Fruit fly (Drosophila melanogaster) whole organism, adult: ENCODE results near the gene Mgat2.

Experiments
- CG11617 ChIP-seq: fragments of 200-800 bp; sonication (Bioruptor generic); optimal IDR thresholded peaks from 2 replicates; lab custom pipeline; 2017; ENCODE audit warnings: mild to moderate bottlenecking, missing biosample characterization, missing genetic modification reagents, missing genetic modification characterization
- CG12768 ChIP-seq: fragments of 200-800 bp; sonication (Bioruptor generic); optimal IDR thresholded peaks from 2 replicates; lab custom pipeline; 2017; ENCODE audit warnings: missing biosample characterization, missing genetic modification characterization, mild to moderate bottlenecking, moderate library complexity, missing genetic modification reagents
- CG14711 ChIP-seq: fragments of 200-800 bp; sonication (Bioruptor generic); optimal IDR thresholded peaks from 2 replicates; lab custom pipeline; 2018; ENCODE audit warnings: missing biosample characterization, mild to moderate bottlenecking, missing genetic modification characterization, moderate library complexity
- CG1620 ChIP-seq: fragments of 200-800 bp; sonication (Bioruptor generic); optimal IDR thresholded peaks from 2 replicates; lab custom pipeline; 2016; ENCODE audit warnings: missing biosample characterization, missing genetic modification characterization
- CG33017 ChIP-seq: fragments of 200-800 bp; sonication (Bioruptor generic); optimal IDR thresholded peaks from 2 replicates; lab custom pipeline; 2018; ENCODE audit warnings: missing biosample characterization, mild to moderate bottlenecking, missing genetic modification characterization, moderate library complexity
- CG5204 ChIP-seq: fragments of 200-800 bp; sonication (Bioruptor generic); optimal IDR thresholded peaks from 2 replicates; lab custom pipeline; 2016; ENCODE audit warnings: missing biosample characterization, missing genetic modification characterization
- CG7045 ChIP-seq: fragments of 200-800 bp; sonication (Bioruptor generic); optimal IDR thresholded peaks from 2 replicates; lab custom pipeline; 2017; ENCODE audit warnings: missing biosample characterization, mild to moderate bottlenecking, missing genetic modification characterization
- CG7101 ChIP-seq: fragments of 200-800 bp; sonication (Bioruptor generic); optimal IDR thresholded peaks from 2 replicates; lab custom pipeline; 2018; ENCODE audit warnings: missing biosample characterization, mild to moderate bottlenecking, missing genetic modification characterization, moderate library complexity
- Clk ChIP-seq: fragments of 200-800 bp; sonication (Bioruptor generic); optimal IDR thresholded peaks from 2 replicates; lab custom pipeline; 2017; ENCODE audit warnings: missing biosample characterization, missing genetic modification characterization
- Crg-1 ChIP-seq: fragments of 200-800 bp; sonication (Bioruptor generic); optimal IDR thresholded peaks from 2 replicates; lab custom pipeline; 2016; ENCODE audit warnings: missing biosample characterization, missing genetic modification characterization
- Hr96 ChIP-seq: fragments of 200-800 bp; sonication (Bioruptor generic); optimal IDR thresholded peaks from 2 replicates; lab custom pipeline; 2016; ENCODE audit warnings: missing biosample characterization, missing genetic modification characterization
- Mnt ChIP-seq: fragments of 200-800 bp; sonication (Bioruptor generic); optimal IDR thresholded peaks from 2 replicates; lab custom pipeline; 2016; ENCODE audit warnings: missing biosample characterization, mild to moderate bottlenecking, missing genetic modification characterization
- bab1 ChIP-seq: fragments of 200-800 bp; sonication (Bioruptor generic); optimal IDR thresholded peaks from 3 replicates; lab custom pipeline; 2019; ENCODE audit warnings: missing biosample characterization, mild to moderate bottlenecking, missing genetic modification characterization, moderate library complexity
- cic ChIP-seq: fragments of 200-800 bp; sonication (Bioruptor generic); optimal IDR thresholded peaks from 2 replicates; lab custom pipeline; 2017; ENCODE audit warnings: missing biosample characterization, mild to moderate bottlenecking, missing genetic modification characterization, moderate library complexity
- cnc ChIP-seq, 2 experiments: fragments of >200 bp; optimal IDR thresholded peaks; 2 replicates each; lab custom pipeline; 2017
- kay ChIP-seq: fragments of 200-800 bp; sonication (Bioruptor generic); peaks from one replicate; lab custom pipeline; 2016; ENCODE audit warnings: missing biosample characterization, missing genetic modification characterization, borderline replicate concordance
- ovo ChIP-seq: fragments of 200-800 bp; sonication (Bioruptor generic); optimal IDR thresholded peaks from 2 replicates; lab custom pipeline; 2016; ENCODE audit warnings: missing biosample characterization, missing genetic modification characterization
- pad ChIP-seq: fragments of 200-800 bp; sonication (Bioruptor generic); optimal IDR thresholded peaks from 3 replicates; lab custom pipeline; 2017; ENCODE audit warnings: missing biosample characterization, missing genetic modification characterization, mild to moderate bottlenecking, moderate library complexity, missing genetic modification reagents
- tj ChIP-seq: fragments of 200-800 bp; sonication (Bioruptor generic); optimal IDR thresholded peaks from 3 replicates; lab custom pipeline; 2017; ENCODE audit warnings: missing biosample characterization, mild to moderate bottlenecking, missing genetic modification characterization, moderate library complexity
- toe ChIP-seq: fragments of 200-800 bp; sonication (Bioruptor generic); optimal IDR thresholded peaks from 2 replicates; lab custom pipeline; 2016; ENCODE audit warnings: missing biosample characterization, missing genetic modification characterization

Gene Mgat2

DNA sequence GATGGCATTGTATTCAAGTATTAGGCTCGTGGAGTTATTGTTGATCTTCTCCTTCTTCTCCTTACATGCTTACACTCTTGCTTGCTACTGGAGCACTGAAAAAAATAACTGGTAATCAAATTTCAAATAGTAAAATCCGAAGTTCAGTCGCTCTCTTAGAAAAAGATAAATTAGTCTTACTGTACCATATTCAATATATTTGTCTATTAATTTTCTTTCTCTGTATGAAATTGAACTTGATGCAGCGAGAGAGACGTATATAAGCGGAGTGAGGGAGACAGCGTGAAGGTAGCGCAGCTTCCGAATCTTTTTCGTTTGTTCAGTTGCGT, 39.1 kb upstream of the Mgat2 start:
- no peak for TF ChIP-seq bab1 (GFP tag; lab: Kevin White, UChicago)
- TF ChIP-seq Clk = no peak
- TF ChIP-seq Crg-1 = no peak
- TF ChIP-seq Mnt (GFP tag; lab: Kevin White, UChicago) = peak; percentile 15
- peak; percentile 26 for TF ChIP-seq CG12768 (GFP tag; lab: Kevin White, UChicago)
- TF ChIP-seq CG1620 (GFP tag; lab: Kevin White, UChicago) = no peak
- peak; percentile 48 for TF ChIP-seq CG14711 (tag; lab: Kevin White, UChicago)
- TF ChIP-seq CG33017 (tag; lab: Kevin White, UChicago) = peak; percentile 38
- TF ChIP-seq CG7101 = peak; percentile 56

dm6 chr3R:30060451-30061153, 38.6 kb upstream of the Mgat2 start:
- no peak for TF ChIP-seq Hr96 (GFP tag; lab: Kevin White, UChicago)
- no peak for TF ChIP-seq cnc (optimal IDR thresholded peaks at IDR 0.05; lab: Kevin White, UChicago)
- TF ChIP-seq tj (GFP tag; lab: Kevin White, UChicago) = no peak
- no peak for TF ChIP-seq CG7045
- no peak for TF ChIP-seq kay (GFP tag; lab: Kevin White, UChicago)
- TF ChIP-seq bab1 (GFP tag; lab: Kevin White, UChicago) = no peak
- no peak for TF ChIP-seq Crg-1
- TF ChIP-seq ovo (GFP tag; lab: Kevin White, UChicago) = no peak
- TF ChIP-seq CG5204 (GFP tag; lab: Kevin White, UChicago) = no peak
- TF ChIP-seq CG11617 = no peak

DNA sequence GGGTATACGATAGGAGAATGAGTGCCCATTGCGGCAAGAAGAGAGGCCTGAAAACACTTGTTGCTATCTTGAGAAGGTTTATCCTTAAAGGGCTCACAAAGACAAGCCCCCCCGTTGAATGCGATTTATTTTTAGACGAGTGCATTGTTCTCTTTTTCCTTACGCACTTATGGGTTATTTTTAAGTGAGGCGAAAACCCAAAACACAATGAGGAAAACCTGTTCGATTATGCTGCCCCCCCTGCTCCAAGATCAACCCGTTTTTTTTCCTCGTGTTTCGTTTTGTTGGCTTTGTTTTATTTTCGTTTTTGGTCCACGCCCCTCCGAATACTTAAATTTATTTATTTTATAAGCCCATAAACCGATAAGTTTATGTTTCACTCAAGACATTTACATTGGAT, 37.9 kb upstream of the Mgat2 start:
- TF ChIP-seq CG7045 = no peak
- TF ChIP-seq pad (GFP tag; lab: Kevin White, UChicago) = no peak
- TF ChIP-seq toe (GFP tag; lab: Kevin White, UChicago) = no peak
- TF ChIP-seq kay (GFP tag; lab: Kevin White, UChicago) = no peak
- no peak for TF ChIP-seq cnc (optimal IDR thresholded peaks at IDR 0.05; lab: Kevin White, UChicago)
- TF ChIP-seq bab1 (GFP tag; lab: Kevin White, UChicago) = no peak
- no peak for TF ChIP-seq ovo (GFP tag; lab: Kevin White, UChicago)
- TF ChIP-seq Clk = no peak
- no peak for TF ChIP-seq CG11617
- TF ChIP-seq Mnt (GFP tag; lab: Kevin White, UChicago) = no peak
- TF ChIP-seq CG7101 = no peak
- no peak for TF ChIP-seq Hr96 (GFP tag; lab: Kevin White, UChicago)
- no peak for TF ChIP-seq CG14711 (tag; lab: Kevin White, UChicago)
- TF ChIP-seq CG12768 (GFP tag; lab: Kevin White, UChicago) = no peak
- no peak for TF ChIP-seq CG1620 (GFP tag; lab: Kevin White, UChicago)

DNA sequence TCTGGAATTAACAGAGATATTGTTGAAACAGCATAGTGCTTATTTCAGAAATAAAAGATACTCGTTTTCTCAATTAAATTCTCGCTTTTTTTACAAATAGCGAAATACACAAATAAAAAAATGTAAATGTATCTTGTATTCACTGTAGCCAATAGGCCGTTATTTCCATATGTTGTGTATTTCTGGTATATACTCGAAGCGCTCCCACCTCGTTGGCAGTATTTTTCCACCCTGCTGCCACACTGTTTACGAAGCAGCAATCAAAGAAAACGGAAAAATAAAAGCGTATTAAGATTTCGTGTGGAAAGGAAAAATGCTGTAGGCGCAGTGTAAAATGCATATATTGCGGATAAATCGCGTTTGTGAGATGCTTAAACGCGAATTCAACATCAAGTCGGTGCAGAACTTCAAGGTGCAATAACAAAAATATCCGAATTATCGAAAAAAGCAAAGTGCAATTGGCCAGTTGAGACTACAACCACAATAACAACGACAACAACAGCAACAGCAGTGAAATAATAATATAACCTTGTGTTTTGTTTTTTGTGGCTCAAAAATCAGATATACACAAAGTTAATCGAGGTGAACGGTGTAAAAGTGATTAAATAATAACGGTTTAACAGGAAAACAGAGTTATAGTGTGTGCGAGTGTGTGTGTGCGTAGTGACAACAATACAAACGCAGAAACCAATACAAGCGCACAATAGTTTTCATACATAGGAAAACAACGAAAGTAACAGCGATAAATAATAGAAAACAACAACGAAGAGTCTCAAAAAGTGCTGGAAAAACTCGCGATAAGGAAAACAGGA, 36.2 kb upstream of the Mgat2 start, which contains the start of gene sima:
TSS of gene sima (plus strand) at position 255 of the 812 bp plus-strand sequence.
- TF ChIP-seq cnc (optimal IDR thresholded peaks at IDR 0.05; lab: Kevin White, UChicago) (no peak), Hr96 (GFP tag; lab: Kevin White, UChicago) (no peak), CG5204 (GFP tag; lab: Kevin White, UChicago) (no peak), tj (GFP tag; lab: Kevin White, UChicago) (no peak), toe (GFP tag; lab: Kevin White, UChicago) (peak; percentile 12), CG7101 (peak; percentile 15), Crg-1 (no peak), CG12768 (GFP tag; lab: Kevin White, UChicago) (peak; percentile 57), Clk (no peak), ovo (GFP tag; lab: Kevin White, UChicago) (peak; percentile 1), CG33017 (tag; lab: Kevin White, UChicago) (peak; percentile 28), CG7045 (no peak), cic (peak; percentile 46), pad (GFP tag; lab: Kevin White, UChicago) (no peak), CG11617 (peak; percentile 40), Mnt (GFP tag; lab: Kevin White, UChicago) (peak; percentile 55), CG14711 (tag; lab: Kevin White, UChicago) (peak; percentile 48), bab1 (GFP tag; lab: Kevin White, UChicago) (peak; percentile 26), kay (GFP tag; lab: Kevin White, UChicago) (no peak), CG1620 (GFP tag; lab: Kevin White, UChicago) (no peak)

dm6 chr3R:30056592-30057135, 34.6 kb upstream of the Mgat2 start, which contains the start of the genes CG7950 and Rpp14a:
TSS of gene CG7950 (plus strand) at chr3R:30056859.
TSS of gene Rpp14a (plus strand) at chr3R:30056859.
- TF ChIP-seq CG14711 (tag; lab: Kevin White, UChicago) (peak; percentile 83), CG7101 (peak; percentile 91), Mnt (GFP tag; lab: Kevin White, UChicago) (peak; percentile 93), CG1620 (GFP tag; lab: Kevin White, UChicago) (peak; percentile 96), ovo (GFP tag; lab: Kevin White, UChicago) (peak; percentile 71), cic (peak; percentile 40), CG12768 (GFP tag; lab: Kevin White, UChicago) (peak; percentile 73), Crg-1 (peak; percentile 73), pad (GFP tag; lab: Kevin White, UChicago) (peak; percentile 65), Hr96 (GFP tag; lab: Kevin White, UChicago) (no peak), cnc (optimal IDR thresholded peaks at IDR 0.05; lab: Kevin White, UChicago) (no peak), CG7045 (peak; percentile 70), toe (GFP tag; lab: Kevin White, UChicago) (peak; percentile 87), Clk (peak; percentile 62), kay (GFP tag; lab: Kevin White, UChicago) (no peak), CG11617 (peak; percentile 90), CG5204 (GFP tag; lab: Kevin White, UChicago) (no peak), tj (GFP tag; lab: Kevin White, UChicago) (peak; percentile 73), CG33017 (tag; lab: Kevin White, UChicago) (peak; percentile 84), bab1 (GFP tag; lab: Kevin White, UChicago) (peak; percentile 92)
